Fruit fly (Drosophila melanogaster) whole organism, adult: ENCODE data around the gene CG46508.
"Not testable (repeated sequence)": the region's sequence is repeated elsewhere in the genome, so short reads cannot be mapped to it uniquely, and the experiment has no call there.

Source experiments
- CG12768 ChIP-seq: fragments of 200-800 bp; sonication (Bioruptor generic); optimal IDR thresholded peaks from 2 replicates; lab custom pipeline; 2017; ENCODE audit warnings: missing biosample characterization, missing genetic modification characterization, mild to moderate bottlenecking, moderate library complexity, missing genetic modification reagents
- Crg-1 ChIP-seq: fragments of 200-800 bp; sonication (Bioruptor generic); optimal IDR thresholded peaks from 2 replicates; lab custom pipeline; 2016; ENCODE audit warnings: missing biosample characterization, missing genetic modification characterization
- Hr96 ChIP-seq: fragments of 200-800 bp; sonication (Bioruptor generic); optimal IDR thresholded peaks from 2 replicates; lab custom pipeline; 2016; ENCODE audit warnings: missing biosample characterization, missing genetic modification characterization
- Mnt ChIP-seq: fragments of 200-800 bp; sonication (Bioruptor generic); optimal IDR thresholded peaks from 2 replicates; lab custom pipeline; 2016; ENCODE audit warnings: missing biosample characterization, mild to moderate bottlenecking, missing genetic modification characterization
- bab1 ChIP-seq: fragments of 200-800 bp; sonication (Bioruptor generic); optimal IDR thresholded peaks from 3 replicates; lab custom pipeline; 2019; ENCODE audit warnings: missing biosample characterization, mild to moderate bottlenecking, missing genetic modification characterization, moderate library complexity
- cic ChIP-seq: fragments of 200-800 bp; sonication (Bioruptor generic); optimal IDR thresholded peaks from 2 replicates; lab custom pipeline; 2017; ENCODE audit warnings: missing biosample characterization, mild to moderate bottlenecking, missing genetic modification characterization, moderate library complexity
- pad ChIP-seq: fragments of 200-800 bp; sonication (Bioruptor generic); optimal IDR thresholded peaks from 3 replicates; lab custom pipeline; 2017; ENCODE audit warnings: missing biosample characterization, missing genetic modification characterization, mild to moderate bottlenecking, moderate library complexity, missing genetic modification reagents

DNA sequence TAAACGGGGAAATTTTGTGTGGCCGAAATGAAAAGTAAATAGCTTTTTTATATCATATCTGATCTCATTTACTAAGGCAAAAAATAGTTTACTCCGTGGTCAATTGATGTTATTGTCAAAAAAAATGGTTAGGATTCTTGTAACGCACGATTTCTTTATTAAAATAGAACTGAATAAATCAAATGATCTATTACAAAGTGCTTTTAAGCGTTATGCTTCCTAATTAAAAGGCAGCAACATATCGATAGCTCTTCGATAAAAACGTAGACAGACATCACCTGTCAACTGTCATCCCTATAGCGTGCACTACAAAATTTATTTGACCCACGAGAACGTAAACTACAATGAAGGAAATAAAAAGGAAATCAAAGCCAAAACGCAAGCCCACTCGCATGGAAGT, 29.4 kb downstream of the CG46508 start, which contains the start of gene CG46514:
- TF ChIP-seq Mnt; cic; Hr96 (GFP tag; lab: Kevin White, UChicago); Crg-1; CG12768 (GFP tag; lab: Kevin White, UChicago); bab1 (GFP tag; lab: Kevin White, UChicago); pad (GFP tag; lab: Kevin White, UChicago): not testable (repeated sequence)
